Fruit fly (Drosophila melanogaster): ENCODE measurements around the gene CG6712.

CG6712 gene

dm6 chr2L:12046856-12047230, 49.5 kb downstream of the CG6712 start:
- TF ChIP-seq Dll (optimal IDR thresholded peaks at IDR 0.05) = no peak
- TF ChIP-seq usp (GFP tag; optimal IDR thresholded peaks at IDR 0.05) = no peak
- TF ChIP-seq pan (optimal IDR thresholded peaks at IDR 0.05) = no peak
- no peak for TF ChIP-seq psq (optimal IDR thresholded peaks at IDR 0.05)
- no peak for TF ChIP-seq CG8478 (optimal IDR thresholded peaks at IDR 0.05)
- TF ChIP-seq EcR (GFP tag; optimal IDR thresholded peaks at IDR 0.05) = no peak

- no peak for TF ChIP-seq pan (optimal IDR thresholded peaks at IDR 0.05)
- TF ChIP-seq EcR (GFP tag; optimal IDR thresholded peaks at IDR 0.05) = peak in 1 of 2 experiments; percentile 33
Observed at dm6 chr2L:12045941-12046855, 50.1 kb downstream of the CG6712 start, which contains the start of gene CG6770. Gene CG6770, minus strand, starts transcription at chr2L:12046118.

DNA sequence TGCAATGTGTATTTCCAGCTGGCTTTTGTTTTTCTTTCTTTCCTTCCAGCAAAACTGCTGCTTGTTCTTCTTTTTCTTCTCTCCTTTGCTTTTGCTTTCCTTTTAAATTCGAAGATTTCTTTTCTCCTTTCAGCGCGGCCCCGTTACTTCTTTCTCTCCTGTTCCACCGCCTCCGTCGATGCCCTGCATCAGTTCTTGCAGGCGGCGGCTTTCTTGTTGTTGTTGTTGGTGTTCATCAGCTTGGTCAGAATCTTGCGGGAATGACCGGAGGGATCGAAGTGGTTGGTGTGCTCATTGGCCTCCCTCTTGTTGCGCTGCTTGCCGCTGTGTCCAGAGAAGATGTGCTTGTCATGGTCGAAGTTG, 50.8 kb downstream of the CG6712 start:
- TF ChIP-seq EcR (GFP tag; optimal IDR thresholded peaks at IDR 0.05) (peak in 1 of 2 experiments; percentile 42), pan (optimal IDR thresholded peaks at IDR 0.05) (no peak)

Measured in whole organism.